Worm (Caenorhabditis elegans) whole organism, late embryonic: ENCODE data around the gene idi-1.

Experiments used
- K09A11.1 ChIP-seq: sonication (generic microtip); optimal IDR thresholded peaks from 2 replicates; lab custom pipeline; 2017; ENCODE audit warnings: antibody characterized with exemption, mild to moderate bottlenecking, missing genetic modification characterization, missing compliant biosample characterization; ENCODE audit not compliant: insufficient read depth
- ama-1 ChIP-seq: fragments of 150-350 bp; optimal IDR thresholded peaks from 2 replicates; lab custom pipeline; 2014
- ceh-9 ChIP-seq: sonication (generic microtip); optimal IDR thresholded peaks from 2 replicates; lab custom pipeline; 2016; ENCODE audit warnings: mild to moderate bottlenecking, missing genetic modification characterization, inconsistent platforms, missing compliant biosample characterization
- hlh-13 ChIP-seq: fragments of 200-800 bp; sonication (Bioruptor generic); optimal IDR thresholded peaks from 2 replicates; lab custom pipeline; 2018; ENCODE audit warnings: mild to moderate bottlenecking, missing genetic modification characterization, missing compliant biosample characterization
- madf-2 ChIP-seq: sonication (generic microtip); optimal IDR thresholded peaks from 2 replicates; lab custom pipeline; 2017; ENCODE audit warnings: missing genetic modification characterization, missing compliant biosample characterization
- npax-4 ChIP-seq: sonication (generic microtip); optimal IDR thresholded peaks from 2 replicates; lab custom pipeline; 2016; ENCODE audit warnings: missing genetic modification characterization, missing compliant biosample characterization
- pax-1 ChIP-seq: fragments of 150-350 bp; optimal IDR thresholded peaks from 2 replicates; lab custom pipeline; 2014; ENCODE audit warnings: missing biosample characterization, missing genetic modification characterization
- pha-2 ChIP-seq: sonication (generic microtip); optimal IDR thresholded peaks from 2 replicates; lab custom pipeline; 2017; ENCODE audit warnings: mild to moderate bottlenecking, missing genetic modification characterization, missing compliant biosample characterization
- pqm-1 ChIP-seq: sonication (generic microtip); optimal IDR thresholded peaks from 2 replicates; lab custom pipeline; 2016; ENCODE audit warnings: missing genetic modification characterization, missing compliant biosample characterization
- rnt-1 ChIP-seq: sonication (generic microtip); optimal IDR thresholded peaks from 2 replicates; lab custom pipeline; 2016; ENCODE audit warnings: missing genetic modification characterization, missing compliant biosample characterization
- ttx-3 ChIP-seq: sonication (generic microtip); optimal IDR thresholded peaks from 2 replicates; lab custom pipeline; 2016; ENCODE audit warnings: missing genetic modification reagents, missing genetic modification characterization, missing compliant biosample characterization
- unc-86 ChIP-seq: sonication (generic microtip); optimal IDR thresholded peaks from 2 replicates; lab custom pipeline; 2016; ENCODE audit warnings: missing genetic modification characterization, missing compliant biosample characterization

- TF ChIP-seq pqm-1 (tag; lab: Kevin White, UChicago) (no peak), madf-2 (tag; lab: Kevin White, UChicago) (no peak), npax-4 (no peak), hlh-13 (no peak), pax-1 (no peak), rnt-1 (no peak), ama-1 (lab: Kevin White, UChicago) (no peak), unc-86 (no peak), ttx-3 (tag; lab: Kevin White, UChicago) (no peak), pha-2 (tag; lab: Kevin White, UChicago) (no peak), ceh-9 (tag; lab: Kevin White, UChicago) (no peak), K09A11.1 (tag; lab: Kevin White, UChicago) (no peak)
These were observed 50.7 kb downstream of the idi-1 start for ce11 chrIII:8142217-8142616.
